Fruit fly (Drosophila melanogaster) whole organism, larva: ENCODE measurements around the gene CanB.

ENCODE experiments used
- noc ChIP-seq: fragments of 200-800 bp; sonication (Bioruptor generic); optimal IDR thresholded peaks from 3 replicates; lab custom pipeline; 2019; ENCODE audit warnings: missing biosample characterization, mild to moderate bottlenecking, missing genetic modification characterization, moderate library complexity

CanB gene

dm6 chrX:5332259-5332862, at the start of gene CanB:
TSS of gene CanB (plus strand) at chrX:5332499.
- no peak for TF ChIP-seq noc (tag; lab: Kevin White, UChicago)

dm6 chrX:5285835-5286234, 46.5 kb upstream of the CanB start:
- TF ChIP-seq noc (tag; lab: Kevin White, UChicago), result no peak

- TF ChIP-seq noc (tag; lab: Kevin White, UChicago), result no peak
Observed at dm6 chrX:5286513-5286912, 45.8 kb upstream of the CanB start.

DNA sequence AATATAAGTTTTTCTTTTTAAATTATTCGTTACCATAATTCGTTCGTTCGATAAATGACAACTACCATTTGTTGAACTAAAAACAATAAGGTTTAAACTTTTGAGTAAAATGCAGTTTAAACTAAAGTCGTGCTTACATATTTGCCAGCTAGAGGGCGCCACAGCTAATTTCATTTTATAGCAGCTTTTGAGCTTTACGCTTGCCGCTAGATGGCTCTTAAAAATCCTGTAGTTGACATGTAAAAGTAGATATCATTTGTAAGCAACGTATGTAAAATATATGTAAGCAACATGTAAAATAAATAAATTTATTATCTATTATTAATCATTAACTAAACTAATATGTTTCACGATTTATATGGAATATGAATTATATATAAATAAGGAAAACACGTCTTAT, 42.6 kb upstream of the CanB start:
- no peak for TF ChIP-seq noc (tag; lab: Kevin White, UChicago)

DNA sequence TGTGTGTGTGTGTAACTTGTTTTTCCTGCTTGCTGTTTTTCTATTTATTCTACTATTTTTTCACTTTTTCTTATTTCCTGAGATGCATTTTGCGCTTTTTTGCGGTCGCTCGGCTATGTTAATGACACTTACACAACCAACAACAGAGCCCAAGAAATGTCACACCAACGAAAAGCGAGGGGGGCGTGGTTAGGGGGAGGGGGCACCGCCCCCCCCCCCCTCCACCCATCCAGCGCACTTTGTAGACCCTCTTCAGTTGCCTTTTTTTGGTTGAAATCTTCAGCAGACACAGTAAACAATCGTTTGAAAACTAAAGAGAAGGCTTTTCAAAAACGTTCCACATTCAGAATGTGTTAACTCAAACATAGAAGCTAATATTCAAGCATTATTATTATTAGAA, 39.2 kb upstream of the CanB start:
- no peak for TF ChIP-seq noc (tag; lab: Kevin White, UChicago)

dm6 chrX:5295766-5296165, 36.5 kb upstream of the CanB start, which contains the start of gene CG42749:
TSS of gene CG42749 (plus strand) at chrX:5296066.
- TF ChIP-seq noc (tag; lab: Kevin White, UChicago), result no peak

- no peak for TF ChIP-seq noc (tag; lab: Kevin White, UChicago)
Observed at dm6 chrX:5299957-5300356, 32.3 kb upstream of the CanB start.

DNA sequence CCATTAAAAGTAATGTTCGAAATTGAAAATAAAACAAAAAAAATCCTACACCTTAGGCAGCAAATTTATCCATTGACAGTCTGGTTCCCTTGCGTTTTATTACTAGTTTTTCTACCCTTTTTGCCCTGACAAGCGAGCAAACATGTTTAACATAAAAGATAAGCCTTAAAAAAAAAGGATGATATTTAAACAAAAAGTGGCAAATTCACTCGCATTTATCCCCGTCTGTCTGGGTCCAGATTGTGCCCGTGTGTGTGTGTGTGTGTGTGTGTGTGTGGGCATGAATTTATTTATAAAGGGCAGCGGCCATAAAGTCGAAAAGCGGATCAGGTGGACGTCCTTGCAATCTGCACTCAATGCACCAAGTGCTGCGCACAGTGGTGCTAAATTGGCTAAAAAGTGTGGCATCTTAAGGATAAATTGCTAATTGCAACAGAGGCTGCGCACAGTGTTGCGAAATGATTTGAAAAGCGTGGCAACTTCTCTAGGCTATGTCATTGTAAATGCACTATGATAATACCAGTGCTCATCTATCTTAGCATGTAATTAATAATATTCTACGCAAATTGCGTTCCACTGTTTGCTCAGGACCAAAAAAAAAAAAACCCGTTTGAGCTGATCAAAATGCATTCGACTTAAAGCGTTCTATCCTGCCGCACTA, 31.5 kb upstream of the CanB start:
- no peak for TF ChIP-seq noc (tag; lab: Kevin White, UChicago)

- no peak for TF ChIP-seq noc (tag; lab: Kevin White, UChicago)
Observed at dm6 chrX:5305591-5305990, 26.7 kb upstream of the CanB start, which contains the start of gene CG3323. TSS of gene CG3323 (minus strand) at chrX:5305691.

- no peak for TF ChIP-seq noc (tag; lab: Kevin White, UChicago)
Observed at dm6 chrX:5307317-5307716, 25.0 kb upstream of the CanB start, which contains the start of gene CG17764. TSS of gene CG17764 (minus strand) at chrX:5307417.

- TF ChIP-seq noc (tag; lab: Kevin White, UChicago), result no peak
Observed at dm6 chrX:5308963-5309362, 23.3 kb upstream of the CanB start, which contains the start of the genes Cdk7 and snf. TSS of gene Cdk7 (minus strand) at chrX:5308983. TSS of gene snf (plus strand) at chrX:5309242.

dm6 chrX:5311838-5312339, 20.4 kb upstream of the CanB start, which contains the start of the genes TrxT and dhd:
TSS of gene TrxT (minus strand) at chrX:5311888.
TSS of gene dhd (plus strand) at chrX:5312171.
- TF ChIP-seq noc (tag; lab: Kevin White, UChicago), result no peak

- TF ChIP-seq noc (tag; lab: Kevin White, UChicago), result no peak
Observed at dm6 chrX:5312958-5313357, 19.3 kb upstream of the CanB start, which contains the start of gene CG4198. TSS of gene CG4198 (plus strand) at chrX:5313258.

DNA sequence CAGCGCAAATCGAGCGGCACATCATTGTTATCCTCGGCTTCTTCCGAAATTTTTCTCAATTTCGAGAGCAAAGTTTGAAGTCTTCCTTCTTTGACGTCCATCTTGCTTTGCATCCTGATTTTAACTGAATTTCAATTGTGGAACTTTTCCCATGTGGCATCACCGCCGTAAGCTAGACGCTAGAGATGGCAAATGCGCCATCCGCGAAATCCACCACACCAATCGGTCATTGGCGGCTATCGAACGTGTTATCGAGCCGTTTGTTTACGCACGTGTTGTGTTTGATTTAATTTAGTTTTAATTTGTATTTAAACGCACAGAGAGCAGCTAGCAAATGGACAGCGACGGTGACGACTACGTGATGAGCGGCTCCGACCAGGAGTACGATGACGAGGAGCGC, 15.1 kb upstream of the CanB start, which contains the start of the genes CG15930 and Sas10:
Gene CG15930, minus strand, starts transcription at position 126 of the 400 bp plus-strand sequence.
Gene Sas10, plus strand, starts transcription at position 240 of the 400 bp plus-strand sequence.
- TF ChIP-seq noc (tag; lab: Kevin White, UChicago), result no peak

DNA sequence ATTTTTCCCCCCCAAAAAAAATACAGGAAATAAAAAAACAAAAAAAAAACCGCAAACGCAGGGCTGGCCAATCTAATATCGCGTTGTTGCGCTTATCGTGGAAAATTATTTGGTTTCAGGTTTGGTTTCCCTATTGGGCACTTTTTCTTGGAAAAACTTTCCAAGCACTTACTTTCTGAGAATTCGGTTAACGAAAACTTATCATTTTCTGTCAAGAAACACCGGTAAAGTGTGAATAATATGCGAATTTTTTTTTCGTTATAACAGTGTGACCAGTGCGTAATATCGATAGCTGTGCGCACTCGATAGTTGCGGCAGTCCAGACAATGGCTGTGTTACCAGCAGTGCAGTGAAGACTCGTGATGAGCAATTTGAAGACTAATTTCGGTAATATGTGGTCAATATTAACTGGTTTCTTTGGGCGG, 9.8 kb upstream of the CanB start, which contains the start of gene Rnp4F:
Gene Rnp4F, minus strand, starts transcription at position 238 of the 425 bp plus-strand sequence.
- peak; percentile 68 for TF ChIP-seq noc (tag; lab: Kevin White, UChicago)

- TF ChIP-seq noc (tag; lab: Kevin White, UChicago), result no peak
Observed at dm6 chrX:5323636-5324035, 8.7 kb upstream of the CanB start, which contains the start of gene Mcm3. TSS of gene Mcm3 (plus strand) at chrX:5323855.
